Fruit fly (Drosophila melanogaster) whole organism, embryonic: ENCODE data around the gene corn.
A peak's percentile ranks its signal among the peaks of the same experiment; 100 is the strongest.

Source experiments
- ATbp ChIP-seq: fragments of 200-800 bp; sonication (Bioruptor generic); optimal IDR thresholded peaks from 2 replicates; lab custom pipeline; 2017; ENCODE audit warnings: missing biosample characterization, mild to moderate bottlenecking, missing genetic modification characterization, missing genetic modification reagents
- Antp ChIP-seq: fragments of 200-800 bp; sonication (Bioruptor generic); optimal IDR thresholded peaks from 3 replicates; lab custom pipeline; 2016; ENCODE audit warnings: missing biosample characterization, missing genetic modification characterization
- Bdp1 ChIP-seq: fragments of 200-800 bp; sonication (Bioruptor generic); optimal IDR thresholded peaks from 3 replicates; lab custom pipeline; 2016; ENCODE audit warnings: missing biosample characterization, missing genetic modification characterization
- CG10979 ChIP-seq: fragments of 200-800 bp; sonication (Bioruptor generic); optimal IDR thresholded peaks from 2 replicates; lab custom pipeline; 2018; ENCODE audit warnings: missing biosample characterization, mild to moderate bottlenecking, missing genetic modification characterization, moderate library complexity
- CG12155 ChIP-seq: fragments of 200-800 bp; sonication (Bioruptor generic); optimal IDR thresholded peaks from 3 replicates; lab custom pipeline; 2016; ENCODE audit warnings: missing biosample characterization, missing genetic modification characterization
- CG13775 ChIP-seq: fragments of 200-800 bp; sonication (Bioruptor generic); optimal IDR thresholded peaks from 3 replicates; lab custom pipeline; 2017; ENCODE audit warnings: missing biosample characterization, mild to moderate bottlenecking, missing genetic modification characterization
- CG14710 ChIP-seq: fragments of 200-800 bp; sonication (Bioruptor generic); optimal IDR thresholded peaks from 3 replicates; lab custom pipeline; 2019; ENCODE audit warnings: missing biosample characterization, mild to moderate bottlenecking, missing genetic modification characterization, moderate library complexity
- CG15269 ChIP-seq: fragments of 200-800 bp; sonication (Bioruptor generic); optimal IDR thresholded peaks from 2 replicates; lab custom pipeline; 2018; ENCODE audit warnings: missing biosample characterization, mild to moderate bottlenecking, missing genetic modification characterization, moderate library complexity
- CG1603 ChIP-seq: fragments of 200-800 bp; sonication (Bioruptor generic); optimal IDR thresholded peaks from 2 replicates; lab custom pipeline; 2019; ENCODE audit warnings: missing biosample characterization, mild to moderate bottlenecking, missing genetic modification characterization, moderate library complexity
- CG16779 ChIP-seq: fragments of 200-800 bp; sonication (Bioruptor generic); IDR thresholded peaks from 2 replicates; pipeline ENCODE4 v1.3.6; 2022; ENCODE audit warnings: missing biosample characterization, missing genetic modification characterization
- CG17359 ChIP-seq: fragments of 200-800 bp; sonication (Bioruptor generic); optimal IDR thresholded peaks from 3 replicates; lab custom pipeline; 2018; ENCODE audit warnings: missing biosample characterization, mild to moderate bottlenecking, missing genetic modification characterization, moderate library complexity
- CG17361 ChIP-seq: fragments of 200-800 bp; sonication (Bioruptor generic); IDR thresholded peaks from 3 replicates; pipeline ENCODE4 v1.3.6; 2022; ENCODE audit warnings: missing biosample characterization, missing genetic modification characterization
- CG2678 ChIP-seq: fragments of 200-800 bp; sonication (Bioruptor generic); optimal IDR thresholded peaks from 3 replicates; lab custom pipeline; 2019; ENCODE audit warnings: missing biosample characterization, mild to moderate bottlenecking, missing genetic modification characterization, moderate library complexity
- CG31441 ChIP-seq: fragments of 200-800 bp; sonication (Bioruptor generic); IDR thresholded peaks from 2 replicates; pipeline ENCODE4 v1.3.6; 2022; ENCODE audit warnings: missing biosample characterization, missing genetic modification characterization
- CG3407 ChIP-seq: fragments of 200-800 bp; sonication (Bioruptor generic); optimal IDR thresholded peaks from 2 replicates; lab custom pipeline; 2018; ENCODE audit warnings: missing biosample characterization, mild to moderate bottlenecking, missing genetic modification characterization
- CG7271 ChIP-seq: fragments of 200-800 bp; sonication (Bioruptor generic); optimal IDR thresholded peaks from 2 replicates; lab custom pipeline; 2018; ENCODE audit warnings: missing biosample characterization, mild to moderate bottlenecking, missing genetic modification characterization, moderate library complexity
- CG9932 ChIP-seq: fragments of 200-800 bp; sonication (Bioruptor generic); IDR thresholded peaks from 2 replicates; pipeline ENCODE4 v1.3.6; 2022; ENCODE audit warnings: missing biosample characterization, missing genetic modification characterization
- D ChIP-seq, 2 experiments: fragments of 200-800 bp in 1 of 2; fragments of >200 bp in 1 of 2; sonication (Bioruptor generic) in 1 of 2; optimal IDR thresholded peaks; 2 replicates in 1 of 2; 3 replicates in 1 of 2; lab custom pipeline; 2017; ENCODE audit warnings: mild to moderate bottlenecking in 1 of 2, missing biosample characterization in 1 of 2, missing genetic modification characterization in 1 of 2, missing genetic modification reagents in 1 of 2
- Dbx ChIP-seq: fragments of 200-800 bp; sonication (Bioruptor generic); IDR thresholded peaks from 3 replicates; pipeline ENCODE4 v1.3.6; 2022; ENCODE audit warnings: missing biosample characterization, missing genetic modification characterization
- Deaf1 ChIP-seq: fragments of 200-800 bp; optimal IDR thresholded peaks from 3 replicates; lab custom pipeline; 2019; ENCODE audit warnings: missing biosample characterization, mild to moderate bottlenecking, missing genetic modification characterization, moderate library complexity
- Dek ChIP-seq: fragments of 200-800 bp; sonication (Bioruptor generic); optimal IDR thresholded peaks from 3 replicates; lab custom pipeline; 2019; ENCODE audit warnings: missing biosample characterization, mild to moderate bottlenecking, missing genetic modification characterization, moderate library complexity
- Dip2 ChIP-seq: fragments of 200-800 bp; sonication (Bioruptor generic); IDR thresholded peaks from 2 replicates; pipeline ENCODE4 v1.3.6; 2022; ENCODE audit warnings: missing biosample characterization, missing genetic modification characterization
- E2f2 ChIP-seq: fragments of 200-800 bp; sonication (Bioruptor generic); IDR thresholded peaks from 2 replicates; pipeline ENCODE4 v1.3.6; 2022; ENCODE audit warnings: missing biosample characterization, missing genetic modification characterization
- Max ChIP-seq: fragments of 200-800 bp; sonication (Bioruptor generic); optimal IDR thresholded peaks from 2 replicates; lab custom pipeline; 2016; ENCODE audit warnings: missing biosample characterization, mild to moderate bottlenecking, missing genetic modification characterization
- Ptx1 ChIP-seq: fragments of 200-800 bp; sonication (Bioruptor generic); IDR thresholded peaks from 2 replicates; pipeline ENCODE4 v1.3.6; 2022; ENCODE audit warnings: missing biosample characterization, missing genetic modification characterization
- Sox102F ChIP-seq: fragments of 200-800 bp; sonication (Bioruptor generic); optimal IDR thresholded peaks from 2 replicates; lab custom pipeline; 2018; ENCODE audit warnings: missing biosample characterization, mild to moderate bottlenecking, missing genetic modification characterization, moderate library complexity
- Sry-δ ChIP-seq: fragments of 200-800 bp; sonication (Bioruptor generic); optimal IDR thresholded peaks from 2 replicates; lab custom pipeline; 2016; ENCODE audit warnings: missing biosample characterization, missing genetic modification characterization
- Xrp1 ChIP-seq: fragments of 200-800 bp; sonication (Bioruptor generic); IDR thresholded peaks from 2 replicates; pipeline ENCODE4 v1.3.6; 2022; ENCODE audit warnings: missing biosample characterization, missing genetic modification characterization
- ac ChIP-seq: fragments of 200-800 bp; sonication (Bioruptor generic); optimal IDR thresholded peaks from 3 replicates; lab custom pipeline; 2017; ENCODE audit warnings: missing biosample characterization, mild to moderate bottlenecking, missing genetic modification characterization
- ara ChIP-seq: fragments of 200-800 bp; sonication (Bioruptor generic); IDR thresholded peaks from 2 replicates; pipeline ENCODE4 v1.3.6; 2022; ENCODE audit warnings: missing biosample characterization, missing genetic modification characterization
- br ChIP-seq: fragments of >200 bp; optimal IDR thresholded peaks from 2 replicates; lab custom pipeline; 2017
- bsh ChIP-seq, 2 experiments: fragments of 200-800 bp; sonication (Bioruptor generic); optimal IDR thresholded peaks; 2 replicates each; lab custom pipeline; 2017 to 2018; ENCODE audit warnings: mild to moderate bottlenecking in 2 of 2, missing biosample characterization in 2 of 2, missing genetic modification characterization in 2 of 2, moderate library complexity in 1 of 2
- btn ChIP-seq: fragments of 200-800 bp; sonication (Bioruptor generic); optimal IDR thresholded peaks from 2 replicates; lab custom pipeline; 2016; ENCODE audit warnings: missing biosample characterization, missing genetic modification characterization
- croc ChIP-seq: fragments of 200-800 bp; sonication (Bioruptor generic); conservative IDR thresholded peaks from 3 replicates; pipeline ENCODE4 v1.3.6; 2022; ENCODE audit warnings: missing biosample characterization, missing genetic modification characterization
- dysf ChIP-seq: fragments of 200-800 bp; sonication (Bioruptor generic); IDR thresholded peaks from 3 replicates; pipeline ENCODE4 v1.3.6; 2022; ENCODE audit warnings: missing biosample characterization, missing genetic modification characterization
- ems ChIP-seq: fragments of 200-800 bp; sonication (Bioruptor generic); optimal IDR thresholded peaks from 3 replicates; lab custom pipeline; 2016; ENCODE audit warnings: missing biosample characterization, missing genetic modification characterization
- ewg ChIP-seq: fragments of 200-800 bp; sonication (Bioruptor generic); optimal IDR thresholded peaks from 3 replicates; lab custom pipeline; 2017; ENCODE audit warnings: mild to moderate bottlenecking, missing biosample characterization, missing genetic modification reagents, missing genetic modification characterization
- gcm2 ChIP-seq: fragments of 200-800 bp; sonication (Bioruptor generic); optimal IDR thresholded peaks from 2 replicates; lab custom pipeline; 2016; ENCODE audit warnings: missing biosample characterization, missing genetic modification characterization
- gem ChIP-seq: fragments of 200-800 bp; sonication (Bioruptor generic); optimal IDR thresholded peaks from 2 replicates; lab custom pipeline; 2019; ENCODE audit warnings: missing biosample characterization, mild to moderate bottlenecking, missing genetic modification characterization, moderate library complexity
- grau ChIP-seq: fragments of 200-800 bp; optimal IDR thresholded peaks from 3 replicates; lab custom pipeline; 2019; ENCODE audit warnings: missing biosample characterization, mild to moderate bottlenecking, missing genetic modification characterization, moderate library complexity
- ind ChIP-seq: fragments of 200-800 bp; sonication (Bioruptor generic); optimal IDR thresholded peaks from 3 replicates; lab custom pipeline; 2016; ENCODE audit warnings: missing biosample characterization, missing genetic modification characterization
- lab ChIP-seq: fragments of 200-800 bp; sonication (Bioruptor generic); optimal IDR thresholded peaks from 3 replicates; lab custom pipeline; 2017; ENCODE audit warnings: missing biosample characterization, missing genetic modification characterization, mild to moderate bottlenecking, moderate library complexity, missing genetic modification reagents
- org-1 ChIP-seq: fragments of 200-800 bp; sonication (Bioruptor generic); optimal IDR thresholded peaks from 2 replicates; lab custom pipeline; 2017; ENCODE audit warnings: missing biosample characterization, missing genetic modification characterization
- pan ChIP-seq, 4 experiments: fragments of >200 bp in 3 of 4; fragments of 200-800 bp in 1 of 4; sonication (Bioruptor generic) in 1 of 4; optimal IDR thresholded peaks in 3 of 4; IDR thresholded peaks in 1 of 4; 2 replicates each; pipeline versions ENCODE4 v1.3.6 to Lab custom; 2017 to 2022; ENCODE audit warnings: missing biosample characterization in 2 of 4, missing genetic modification characterization in 2 of 4, mixed read lengths in 1 of 4
- phol ChIP-seq: fragments of 200-800 bp; sonication (Bioruptor generic); optimal IDR thresholded peaks from 3 replicates; lab custom pipeline; 2018; ENCODE audit warnings: missing biosample characterization, mild to moderate bottlenecking, missing genetic modification characterization, moderate library complexity
- sens ChIP-seq: fragments of 200-800 bp; sonication (Bioruptor generic); peaks from one replicate; lab custom pipeline; 2016; ENCODE audit warnings: missing biosample characterization, missing genetic modification characterization
- sqz ChIP-seq: fragments of 200-800 bp; sonication (Bioruptor generic); optimal IDR thresholded peaks from 3 replicates; lab custom pipeline; 2018; ENCODE audit warnings: missing biosample characterization, mild to moderate bottlenecking, missing genetic modification characterization
- wdn ChIP-seq: fragments of 200-800 bp; sonication (Bioruptor generic); IDR thresholded peaks from 2 replicates; pipeline ENCODE4 v1.3.6; 2022; ENCODE audit warnings: missing biosample characterization, missing genetic modification characterization
- wor ChIP-seq: fragments of 200-800 bp; sonication (Bioruptor generic); IDR thresholded peaks from 2 replicates; pipeline ENCODE4 v1.3.6; 2022; ENCODE audit warnings: missing biosample characterization, missing genetic modification characterization

corn gene

DNA sequence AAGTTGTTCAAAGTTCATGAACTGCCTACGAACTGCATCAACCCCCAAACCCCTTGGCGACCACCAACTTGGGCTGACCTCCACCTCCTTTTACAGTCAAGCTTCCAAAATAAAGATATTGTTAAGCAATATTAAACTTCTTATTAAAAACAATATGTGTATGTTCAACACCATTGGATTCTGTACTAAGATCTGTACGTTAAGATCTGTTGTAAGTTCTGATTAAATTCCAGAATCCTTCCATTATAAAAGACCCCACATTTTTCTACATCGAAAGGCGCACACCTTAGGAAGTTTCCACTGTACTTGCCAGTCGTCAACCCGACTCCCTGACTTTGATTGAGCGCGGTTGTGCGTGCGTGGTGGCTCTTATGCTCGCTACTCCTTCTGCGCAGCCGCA lies 43.9 kb downstream of the corn start (continued):
- TF ChIP-seq br (lab: Kevin White, UChicago) (no peak), Dip2 (GFP tag; lab: Robert Waterston, UW) (no peak), CG31441 (no peak), org-1 (GFP tag; lab: Kevin White, UChicago) (no peak), ewg (peak; percentile 11), CG9932 (GFP tag; lab: Robert Waterston, UW) (no peak), CG13775 (GFP tag; lab: Kevin White, UChicago) (no peak), Xrp1 (GFP tag; lab: Robert Waterston, UW) (peak; percentile 26; the same call in 1 of the 2 replicates), CG16779 (GFP tag; lab: Robert Waterston, UW) (no peak), btn (no peak), Sry-δ (GFP tag; lab: Kevin White, UChicago) (no peak), dysf (GFP tag; lab: Robert Waterston, UW) (0 out of 3 replicates have a peak, but pooled peaks have one; percentile 10), ems (GFP tag; lab: Kevin White, UChicago) (no peak), bsh (GFP tag; optimal IDR thresholded peaks at IDR 0.05; lab: Kevin White, UChicago) (peak in 1 of 2 experiments; percentile 31), sens (GFP tag; lab: Kevin White, UChicago) (peak; percentile 57)

DNA sequence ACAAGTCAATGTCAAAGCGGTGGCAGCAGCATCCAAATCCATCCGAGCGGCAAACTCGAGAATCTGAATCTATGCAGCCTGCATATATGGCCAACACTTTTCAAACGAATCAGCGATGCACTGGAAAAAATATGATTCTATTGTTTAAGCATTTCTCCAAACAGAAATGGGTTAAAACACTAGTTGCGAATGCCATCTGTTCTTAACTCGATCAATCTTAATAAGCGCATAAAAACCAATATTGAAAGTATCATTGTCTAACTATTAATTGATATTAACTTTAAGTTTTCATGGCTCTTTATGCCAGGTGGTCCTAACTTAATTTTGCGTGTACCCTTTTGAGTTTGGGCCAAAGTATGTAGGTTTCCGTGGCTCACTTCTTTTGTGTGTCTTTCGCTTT lies 51.2 kb downstream of the corn start:
- peak; percentile 33; the same call in 1 of the 2 replicates for TF ChIP-seq Ptx1 (GFP tag; lab: Robert Waterston, UW)
- peak; percentile 3 for TF ChIP-seq CG14710 (tag; lab: Kevin White, UChicago)
- TF ChIP-seq phol (tag; lab: Kevin White, UChicago), result peak; percentile 26
- TF ChIP-seq Dek, result no peak
- TF ChIP-seq wdn (GFP tag; lab: Robert Waterston, UW), result no peak
- TF ChIP-seq sens (GFP tag; lab: Kevin White, UChicago), result peak; percentile 64
- peak; percentile 12 for TF ChIP-seq Antp (GFP tag; lab: Kevin White, UChicago)
- no peak for TF ChIP-seq croc (GFP tag; lab: Robert Waterston, UW)
- TF ChIP-seq Deaf1, result no peak
- peak; percentile 21 for TF ChIP-seq CG15269 (tag; lab: Kevin White, UChicago)
- peak; percentile 47 for TF ChIP-seq CG2678
- no peak for TF ChIP-seq E2f2 (GFP tag; lab: Robert Waterston, UW)
- TF ChIP-seq ind (GFP tag; lab: Kevin White, UChicago), result peak; percentile 13
- no peak for TF ChIP-seq CG12155
- TF ChIP-seq grau (tag; lab: Kevin White, UChicago), result peak; percentile 17
- no peak for TF ChIP-seq ac (GFP tag; lab: Kevin White, UChicago)
- peak; percentile 49 for TF ChIP-seq Sox102F (GFP tag; lab: Kevin White, UChicago)
- TF ChIP-seq Dbx (GFP tag; lab: Robert Waterston, UW), result no peak
- 0 out of 3 replicates have a peak, but pooled peaks have one; percentile 32 for TF ChIP-seq CG17361 (GFP tag; lab: Robert Waterston, UW)
- peak; percentile 43; the same call in 1 of the 2 replicates for TF ChIP-seq CG31441
- peak; percentile 35 for TF ChIP-seq CG10979 (tag; lab: Kevin White, UChicago)
- TF ChIP-seq ara (GFP tag; lab: Robert Waterston, UW), result no peak
- TF ChIP-seq wor (GFP tag; lab: Robert Waterston, UW), result no peak
- no peak for TF ChIP-seq pan (optimal IDR thresholded peaks at IDR 0.05; lab: Kevin White, UChicago)
- TF ChIP-seq pan (GFP tag; optimal IDR thresholded peaks at IDR 0.05 in 1 of 2, IDR thresholded peaks at IDR 0.05 in 1 of 2), result peak in 1 of 2 experiments; percentile 50
- TF ChIP-seq Max (GFP tag; lab: Kevin White, UChicago), result no peak
- no peak for TF ChIP-seq D (optimal IDR thresholded peaks at IDR 0.05; lab: Kevin White, UChicago)
- TF ChIP-seq D (GFP tag; optimal IDR thresholded peaks at IDR 0.05; lab: Kevin White, UChicago), result peak; percentile 12
- no peak for TF ChIP-seq CG7271 (tag; lab: Kevin White, UChicago)
- TF ChIP-seq CG17359 (tag; lab: Kevin White, UChicago), result peak; percentile 18
- no peak for TF ChIP-seq Bdp1 (GFP tag; lab: Kevin White, UChicago)
- TF ChIP-seq ATbp (GFP tag; lab: Kevin White, UChicago), result peak; percentile 38
- no peak for TF ChIP-seq gcm2
- no peak for TF ChIP-seq sqz (GFP tag; lab: Kevin White, UChicago)
- TF ChIP-seq CG1603 (tag; lab: Kevin White, UChicago), result peak; percentile 46
- peak; percentile 2 for TF ChIP-seq lab (GFP tag; lab: Kevin White, UChicago)
- TF ChIP-seq CG3407 (GFP tag; lab: Kevin White, UChicago), result peak; percentile 3
- TF ChIP-seq gem (tag; lab: Kevin White, UChicago), result peak; percentile 45
